Fruit fly (Drosophila melanogaster) S2 (cell line): ENCODE measurements around the gene CG9286.

Source experiments
- CG8478 ChIP-seq: fragments of >200 bp; optimal IDR thresholded peaks from 2 replicates; lab custom pipeline; 2018
- CTCF ChIP-seq, 2 experiments: fragments of >200 bp; optimal IDR thresholded peaks; 2 replicates each; lab custom pipeline; 2018

- TF ChIP-seq CG8478 (lab: Kevin White, UChicago) (no peak), CTCF (optimal IDR thresholded peaks at IDR 0.05; lab: Kevin White, UChicago) (no peak)
These were observed 1.8 kb downstream of the CG9286 start for dm6 chr3R:13782578-13782977.
